Worm (Caenorhabditis elegans) whole organism, early embryonic: ENCODE data around the gene zipt-17.

ENCODE experiments used
- B0310.2 ChIP-seq: sonication (generic microtip); optimal IDR thresholded peaks from 2 replicates; lab custom pipeline; 2016; ENCODE audit warnings: mild to moderate bottlenecking, missing genetic modification characterization, missing compliant biosample characterization
- F13C5.2 ChIP-seq: sonication (generic microtip); optimal IDR thresholded peaks from 2 replicates; lab custom pipeline; 2017; ENCODE audit warnings: mild to moderate bottlenecking, missing genetic modification characterization, inconsistent platforms, missing compliant biosample characterization
- aly-1 ChIP-seq: sonication (generic microtip); optimal IDR thresholded peaks from 2 replicates; lab custom pipeline; 2016; ENCODE audit warnings: missing genetic modification characterization, missing compliant biosample characterization
- ama-1 ChIP-seq: fragments of 150-350 bp; optimal IDR thresholded peaks from 2 replicates; lab custom pipeline; 2014
- ceh-13 ChIP-seq: fragments of 200-800 bp; sonication (Bioruptor generic); optimal IDR thresholded peaks from 2 replicates; lab custom pipeline; 2018; ENCODE audit warnings: mild to moderate bottlenecking, missing genetic modification characterization, missing compliant biosample characterization
- ceh-36 ChIP-seq: sonication (generic microtip); optimal IDR thresholded peaks from 2 replicates; lab custom pipeline; 2016; ENCODE audit warnings: missing genetic modification characterization, inconsistent platforms, missing compliant biosample characterization
- ets-7 ChIP-seq: sonication (generic microtip); optimal IDR thresholded peaks from 2 replicates; lab custom pipeline; 2016; ENCODE audit warnings: missing genotype, missing genetic modification characterization, missing compliant biosample characterization
- flt-1 ChIP-seq: fragments of 200-800 bp; sonication (Bioruptor generic); IDR thresholded peaks from 2 replicates; pipeline ENCODE4 v1.3.6; 2022; ENCODE audit warnings: missing genetic modification characterization, missing compliant biosample characterization
- hmbx-1 ChIP-seq: sonication (generic microtip); optimal IDR thresholded peaks from 2 replicates; lab custom pipeline; 2016; ENCODE audit warnings: mild to moderate bottlenecking, missing genetic modification characterization, missing compliant biosample characterization
- hmg-4 ChIP-seq: fragments of 200-800 bp; sonication (Bioruptor generic); optimal IDR thresholded peaks from 2 replicates; lab custom pipeline; 2018; ENCODE audit warnings: mild to moderate bottlenecking, missing genetic modification characterization, missing compliant biosample characterization
- hnd-1 ChIP-seq: sonication (generic microtip); optimal IDR thresholded peaks from 2 replicates; lab custom pipeline; 2016; ENCODE audit warnings: missing genetic modification characterization, missing compliant biosample characterization
- pes-1 ChIP-seq: fragments of 200-800 bp; sonication (Bioruptor generic); IDR thresholded peaks from 2 replicates; pipeline ENCODE4 v1.3.6; 2022; ENCODE audit warnings: missing genetic modification reagents, missing genetic modification characterization, missing compliant biosample characterization
- scrt-1 ChIP-seq: fragments of 200-800 bp; sonication (Bioruptor generic); IDR thresholded peaks from 2 replicates; pipeline ENCODE4 v1.3.6; 2022; ENCODE audit warnings: missing genetic modification characterization, missing compliant biosample characterization
- sea-1 ChIP-seq: fragments of 200-800 bp; sonication (Bioruptor generic); conservative IDR thresholded peaks from 2 replicates; pipeline ENCODE4 v1.3.6; 2022; ENCODE audit warnings: missing genetic modification characterization, missing compliant biosample characterization
- tbx-11 ChIP-seq: fragments of 200-800 bp; sonication (Bioruptor generic); IDR thresholded peaks from 2 replicates; pipeline ENCODE4 v1.3.6; 2022; ENCODE audit warnings: missing genetic modification characterization, missing compliant biosample characterization
- tbx-37 ChIP-seq: fragments of 200-800 bp; sonication (Bioruptor generic); conservative IDR thresholded peaks from 2 replicates; pipeline ENCODE4 v1.3.6; 2022; ENCODE audit warnings: missing genetic modification reagents, missing genetic modification characterization, missing compliant biosample characterization
- tra-4 ChIP-seq: sonication (generic microtip); optimal IDR thresholded peaks from 2 replicates; lab custom pipeline; 2017; ENCODE audit warnings: missing genetic modification characterization, missing compliant biosample characterization

The zipt-17 gene

ce11 chrIV:17361143-17361542 is 6.1 kb downstream of the zipt-17 start, which contains the start of gene clec-202:
clec-202 (plus strand) TSS chrIV:17361443.
- TF ChIP-seq B0310.2 (tag; lab: Kevin White, UChicago) = no peak
- TF ChIP-seq hnd-1 (tag; lab: Kevin White, UChicago) = no peak
- no peak for TF ChIP-seq pes-1
- TF ChIP-seq scrt-1 (GFP tag; lab: Robert Waterston, UW) = no peak
- TF ChIP-seq hmbx-1 (tag; lab: Kevin White, UChicago) = no peak
- no peak for TF ChIP-seq hmg-4 (GFP tag; lab: Kevin White, UChicago)
- TF ChIP-seq F13C5.2 = no peak

- TF ChIP-seq tbx-37 = no peak
- no peak for TF ChIP-seq pes-1
- no peak for TF ChIP-seq hnd-1 (tag; lab: Kevin White, UChicago)
- no peak for TF ChIP-seq ama-1
- TF ChIP-seq hmbx-1 (tag; lab: Kevin White, UChicago) = no peak
- TF ChIP-seq hmg-4 (GFP tag; lab: Kevin White, UChicago) = no peak
- no peak for TF ChIP-seq tbx-11
- no peak for TF ChIP-seq B0310.2 (tag; lab: Kevin White, UChicago)
- no peak for TF ChIP-seq ets-7
- no peak for TF ChIP-seq ceh-36 (tag; lab: Kevin White, UChicago)
- TF ChIP-seq ceh-13 (GFP tag; lab: Kevin White, UChicago) = no peak
These were observed 15.6 kb downstream of the zipt-17 start, which contains the start of gene clec-199 for ce11 chrIV:17351586-17351985. clec-199 (plus strand) TSS chrIV:17351886.

ce11 chrIV:17346599-17347218 is 20.5 kb downstream of the zipt-17 start, which contains the start of the genes clec-197 and clec-198:
clec-197 (minus strand) TSS chrIV:17346699.
clec-198 (plus strand) TSS chrIV:17347168.
- TF ChIP-seq tbx-11 = no peak
- no peak for TF ChIP-seq ets-7
- TF ChIP-seq pes-1 = no peak
- no peak for TF ChIP-seq tra-4
- no peak for TF ChIP-seq hmbx-1 (tag; lab: Kevin White, UChicago)
- TF ChIP-seq ceh-36 (tag; lab: Kevin White, UChicago) = no peak
- no peak for TF ChIP-seq aly-1 (tag; lab: Kevin White, UChicago)
- TF ChIP-seq hmg-4 (GFP tag; lab: Kevin White, UChicago) = no peak
- no peak for TF ChIP-seq tbx-37
- TF ChIP-seq scrt-1 (GFP tag; lab: Robert Waterston, UW) = no peak
- TF ChIP-seq sea-1 (GFP tag; lab: Robert Waterston, UW) = no peak
- TF ChIP-seq flt-1 (GFP tag; lab: Robert Waterston, UW) = no peak
- TF ChIP-seq B0310.2 (tag; lab: Kevin White, UChicago) = no peak
- no peak for TF ChIP-seq ama-1
- no peak for TF ChIP-seq F13C5.2
- no peak for TF ChIP-seq ceh-13 (GFP tag; lab: Kevin White, UChicago)
- TF ChIP-seq hnd-1 (tag; lab: Kevin White, UChicago) = no peak

DNA sequence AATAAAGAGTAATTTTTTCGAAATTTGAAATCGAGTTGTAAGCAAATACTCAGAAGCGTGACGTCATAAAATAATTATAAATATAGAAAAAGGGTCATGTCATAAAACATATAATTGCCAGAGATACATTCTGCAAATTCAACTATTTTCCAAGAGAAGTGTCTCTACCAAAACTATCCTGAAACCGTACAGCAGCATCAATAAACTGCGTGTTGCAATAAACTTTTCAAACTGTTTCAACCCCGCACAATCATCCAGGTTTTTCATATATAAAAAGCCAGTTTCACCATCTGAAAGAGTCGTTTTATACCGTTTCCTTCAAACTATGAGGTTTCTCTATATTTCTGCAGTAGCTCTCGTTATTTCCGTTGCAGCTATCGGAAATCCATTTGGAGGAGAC is 23.7 kb downstream of the zipt-17 start, which contains the start of gene C49C3.11:
Gene C49C3.11 (plus strand): TSS at position 301 of the 400 bp plus-strand sequence.
- TF ChIP-seq tbx-11 (no peak), tra-4 (no peak), hmg-4 (GFP tag; lab: Kevin White, UChicago) (no peak), B0310.2 (tag; lab: Kevin White, UChicago) (no peak), sea-1 (GFP tag; lab: Robert Waterston, UW) (no peak), pes-1 (no peak), ceh-13 (GFP tag; lab: Kevin White, UChicago) (no peak), tbx-37 (no peak), hnd-1 (tag; lab: Kevin White, UChicago) (no peak), ama-1 (no peak), flt-1 (GFP tag; lab: Robert Waterston, UW) (no peak), ceh-36 (tag; lab: Kevin White, UChicago) (no peak), ets-7 (no peak), F13C5.2 (no peak), hmbx-1 (tag; lab: Kevin White, UChicago) (no peak)

- TF ChIP-seq sea-1 (GFP tag; lab: Robert Waterston, UW) = no peak
These were observed 24.5 kb downstream of the zipt-17 start, which contains the start of gene C49C3.21 for ce11 chrIV:17342667-17343066. C49C3.21 (plus strand) TSS chrIV:17342967.

DNA sequence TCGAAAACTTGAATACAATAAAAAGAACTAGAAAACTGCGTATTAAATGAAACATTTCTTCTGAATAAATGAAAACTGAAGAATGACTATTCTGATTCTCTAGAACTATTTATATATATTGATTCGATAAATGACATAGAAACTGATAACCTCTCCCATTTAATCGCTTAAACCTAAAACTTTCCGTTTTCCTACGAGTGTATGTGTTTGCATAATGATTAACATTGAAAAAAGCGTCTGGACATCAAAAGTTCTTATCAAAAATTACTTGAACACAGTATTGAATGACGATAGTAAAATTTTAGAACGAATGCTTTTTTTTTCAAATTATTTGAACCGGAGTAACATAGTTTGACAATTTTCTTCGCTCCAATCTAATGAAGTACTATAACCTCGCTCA is 25.0 kb downstream of the zipt-17 start, which contains the start of gene C49C3.9:
Gene C49C3.9 (minus strand): TSS at position 136 of the 400 bp plus-strand sequence.
- TF ChIP-seq hmg-4 (GFP tag; lab: Kevin White, UChicago) = no peak
- no peak for TF ChIP-seq pes-1

DNA sequence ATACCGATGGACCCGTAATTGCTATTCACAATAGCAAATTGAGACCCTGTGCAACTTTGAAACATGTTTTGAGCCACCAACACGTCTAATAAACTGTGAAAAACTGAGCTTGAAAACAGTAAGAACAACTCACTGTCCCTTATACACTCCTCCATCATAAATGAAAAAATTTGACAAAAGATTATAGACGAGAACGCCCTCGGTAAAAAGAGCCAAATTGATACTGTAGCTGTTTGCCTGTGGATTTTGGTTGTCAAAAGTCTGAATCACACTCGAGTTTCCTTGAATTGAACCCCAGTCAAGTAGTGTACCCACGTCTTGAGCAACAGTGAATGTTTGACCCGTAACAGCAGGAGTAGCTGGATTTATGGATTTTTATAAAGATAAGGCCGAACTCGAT is 26.2 kb downstream of the zipt-17 start:
- TF ChIP-seq hnd-1 (tag; lab: Kevin White, UChicago) = no peak
- TF ChIP-seq ama-1 = no peak
- TF ChIP-seq scrt-1 (GFP tag; lab: Robert Waterston, UW) = no peak
- no peak for TF ChIP-seq ceh-36 (tag; lab: Kevin White, UChicago)
- TF ChIP-seq flt-1 (GFP tag; lab: Robert Waterston, UW) = no peak
- no peak for TF ChIP-seq hmg-4 (GFP tag; lab: Kevin White, UChicago)
- no peak for TF ChIP-seq sea-1 (GFP tag; lab: Robert Waterston, UW)
- no peak for TF ChIP-seq pes-1
- no peak for TF ChIP-seq ets-7
- no peak for TF ChIP-seq tbx-37
- TF ChIP-seq hmbx-1 (tag; lab: Kevin White, UChicago) = no peak
- TF ChIP-seq aly-1 (tag; lab: Kevin White, UChicago) = no peak
- TF ChIP-seq B0310.2 (tag; lab: Kevin White, UChicago) = no peak
- no peak for TF ChIP-seq ceh-13 (GFP tag; lab: Kevin White, UChicago)
- TF ChIP-seq tbx-11 = no peak
- TF ChIP-seq F13C5.2 = no peak
- TF ChIP-seq tra-4 = no peak
